Fruit fly (Drosophila melanogaster) whole organism, embryonic: ENCODE data around the gene SerRS.

Source experiments
- Aef1 ChIP-seq: fragments of 200-800 bp; sonication (Bioruptor generic); IDR thresholded peaks from 3 replicates; pipeline ENCODE4 v1.3.6; 2022; ENCODE audit warnings: missing biosample characterization, missing genetic modification characterization
- Bgb ChIP-seq: fragments of 200-800 bp; sonication (Bioruptor generic); IDR thresholded peaks from 2 replicates; pipeline ENCODE4 v1.3.6; 2022; ENCODE audit warnings: missing biosample characterization, missing genetic modification characterization; ENCODE audit not compliant: partially characterized antibody
- CG10462 ChIP-seq: fragments of 200-800 bp; sonication (Bioruptor generic); optimal IDR thresholded peaks from 2 replicates; lab custom pipeline; 2016; ENCODE audit warnings: missing biosample characterization, missing genetic modification characterization
- CG12659 ChIP-seq: fragments of 200-800 bp; sonication (Bioruptor generic); optimal IDR thresholded peaks from 3 replicates; lab custom pipeline; 2017; ENCODE audit warnings: mild to moderate bottlenecking, missing biosample characterization, missing genetic modification reagents, missing genetic modification characterization
- CG13287 ChIP-seq: fragments of 200-800 bp; sonication (Bioruptor generic); IDR thresholded peaks from 2 replicates; pipeline ENCODE4 v1.3.6; 2022; ENCODE audit warnings: missing biosample characterization, missing genetic modification characterization; ENCODE audit not compliant: partially characterized antibody
- CG17361 ChIP-seq: fragments of 200-800 bp; sonication (Bioruptor generic); IDR thresholded peaks from 3 replicates; pipeline ENCODE4 v1.3.6; 2022; ENCODE audit warnings: missing biosample characterization, missing genetic modification characterization
- CG17385 ChIP-seq: fragments of 200-800 bp; sonication (Bioruptor generic); optimal IDR thresholded peaks from 3 replicates; lab custom pipeline; 2018; ENCODE audit warnings: missing biosample characterization, mild to moderate bottlenecking, missing genetic modification characterization
- CG1832 ChIP-seq: fragments of 200-800 bp; sonication (Bioruptor generic); optimal IDR thresholded peaks from 2 replicates; lab custom pipeline; 2017; ENCODE audit warnings: missing biosample characterization, mild to moderate bottlenecking, missing genetic modification characterization, inconsistent platforms
- CG2116 ChIP-seq: fragments of 200-800 bp; sonication (Bioruptor generic); optimal IDR thresholded peaks from 3 replicates; lab custom pipeline; 2018; ENCODE audit warnings: missing biosample characterization, mild to moderate bottlenecking, missing genetic modification characterization
- CG32532 ChIP-seq: fragments of 200-800 bp; sonication (Bioruptor generic); IDR thresholded peaks from 2 replicates; pipeline ENCODE4 v1.3.6; 2022; ENCODE audit warnings: missing biosample characterization, missing genetic modification characterization
- CG3995 ChIP-seq: fragments of 200-800 bp; sonication (Bioruptor generic); optimal IDR thresholded peaks from 3 replicates; lab custom pipeline; 2016; ENCODE audit warnings: missing biosample characterization, missing genetic modification characterization
- CG4404 ChIP-seq: fragments of 200-800 bp; sonication (Bioruptor generic); IDR thresholded peaks from 2 replicates; pipeline ENCODE4 v1.3.6; 2022; ENCODE audit warnings: missing biosample characterization, missing genetic modification characterization
- CG6272 ChIP-seq: fragments of 200-800 bp; sonication (Bioruptor generic); IDR thresholded peaks from 2 replicates; pipeline ENCODE4 v1.3.6; 2022; ENCODE audit warnings: missing biosample characterization, missing genetic modification characterization
- CG7745 ChIP-seq: fragments of 200-800 bp; sonication (Bioruptor generic); optimal IDR thresholded peaks from 2 replicates; lab custom pipeline; 2018; ENCODE audit warnings: missing biosample characterization, mild to moderate bottlenecking, missing genetic modification characterization, moderate library complexity
- CHES-1-like ChIP-seq: fragments of 200-800 bp; sonication (Bioruptor generic); optimal IDR thresholded peaks from 2 replicates; lab custom pipeline; 2016; ENCODE audit warnings: missing biosample characterization, missing genetic modification characterization
- CkIIα-i1 ChIP-seq: fragments of 200-800 bp; sonication (Bioruptor generic); IDR thresholded peaks from 2 replicates; pipeline ENCODE4 v1.3.6; 2022; ENCODE audit warnings: missing biosample characterization, missing genetic modification characterization
- Dbx ChIP-seq: fragments of 200-800 bp; sonication (Bioruptor generic); IDR thresholded peaks from 3 replicates; pipeline ENCODE4 v1.3.6; 2022; ENCODE audit warnings: missing biosample characterization, missing genetic modification characterization
- Dip2 ChIP-seq: fragments of 200-800 bp; sonication (Bioruptor generic); IDR thresholded peaks from 2 replicates; pipeline ENCODE4 v1.3.6; 2022; ENCODE audit warnings: missing biosample characterization, missing genetic modification characterization
- Dip3 ChIP-seq: fragments of 200-800 bp; sonication (Bioruptor generic); optimal IDR thresholded peaks from 3 replicates; lab custom pipeline; 2016; ENCODE audit warnings: missing biosample characterization, missing genetic modification characterization
- Dref ChIP-seq: fragments of 200-800 bp; sonication (Bioruptor generic); IDR thresholded peaks from 2 replicates; pipeline ENCODE4 v1.3.6; 2022; ENCODE audit warnings: missing biosample characterization, missing genetic modification characterization
- ERR ChIP-seq: fragments of 200-800 bp; sonication (Bioruptor generic); optimal IDR thresholded peaks from 2 replicates; lab custom pipeline; 2016; ENCODE audit warnings: missing biosample characterization, missing genetic modification characterization
- Ets97D ChIP-seq: fragments of 200-800 bp; sonication (Bioruptor generic); optimal IDR thresholded peaks from 3 replicates; lab custom pipeline; 2016; ENCODE audit warnings: missing biosample characterization, missing genetic modification characterization
- Hey ChIP-seq: fragments of 200-800 bp; sonication (Bioruptor generic); optimal IDR thresholded peaks from 3 replicates; lab custom pipeline; 2018; ENCODE audit warnings: missing biosample characterization, mild to moderate bottlenecking, missing genetic modification characterization
- Hr39 ChIP-seq: fragments of >200 bp; optimal IDR thresholded peaks from 2 replicates; lab custom pipeline; 2017
- MESR4 ChIP-seq: fragments of 200-800 bp; sonication (Bioruptor generic); optimal IDR thresholded peaks from 2 replicates; lab custom pipeline; 2018; ENCODE audit warnings: missing biosample characterization, mild to moderate bottlenecking, missing genetic modification characterization, moderate library complexity
- Med ChIP-seq: fragments of 200-800 bp; sonication (Bioruptor generic); peaks from one replicate; lab custom pipeline; 2016; ENCODE audit warnings: missing biosample characterization, missing genetic modification characterization, mild to moderate bottlenecking, inconsistent platforms, moderate library complexity
- Myb ChIP-seq: fragments of 200-800 bp; sonication (Bioruptor generic); optimal IDR thresholded peaks from 2 replicates; lab custom pipeline; 2016; ENCODE audit warnings: missing biosample characterization, missing genetic modification characterization
- NC2β ChIP-seq: fragments of 200-800 bp; sonication (Bioruptor generic); optimal IDR thresholded peaks from 2 replicates; lab custom pipeline; 2016; ENCODE audit warnings: missing biosample characterization, missing genetic modification characterization
- Nf-YA ChIP-seq: fragments of 200-800 bp; sonication (Bioruptor generic); IDR thresholded peaks from 2 replicates; pipeline ENCODE4 v1.3.6; 2022; ENCODE audit warnings: missing biosample characterization, missing genetic modification characterization
- Sry-δ ChIP-seq: fragments of 200-800 bp; sonication (Bioruptor generic); optimal IDR thresholded peaks from 2 replicates; lab custom pipeline; 2016; ENCODE audit warnings: missing biosample characterization, missing genetic modification characterization
- YL-1 ChIP-seq: fragments of 200-800 bp; sonication (Bioruptor generic); optimal IDR thresholded peaks from 3 replicates; lab custom pipeline; 2017; ENCODE audit warnings: missing biosample characterization, mild to moderate bottlenecking, missing genetic modification characterization
- ab ChIP-seq: fragments of 200-800 bp; sonication (Bioruptor generic); optimal IDR thresholded peaks from 2 replicates; lab custom pipeline; 2016; ENCODE audit warnings: missing biosample characterization, missing genetic modification characterization
- bbx ChIP-seq: fragments of 200-800 bp; sonication (Bioruptor generic); IDR thresholded peaks from 2 replicates; pipeline ENCODE4 v1.3.6; 2022; ENCODE audit warnings: missing biosample characterization, missing genetic modification characterization; ENCODE audit not compliant: partially characterized antibody
- cg ChIP-seq: fragments of 200-800 bp; sonication (Bioruptor generic); optimal IDR thresholded peaks from 3 replicates; lab custom pipeline; 2019; ENCODE audit warnings: missing biosample characterization, mild to moderate bottlenecking, missing genetic modification characterization, moderate library complexity
- ci ChIP-seq: fragments of 200-800 bp; sonication (Bioruptor generic); IDR thresholded peaks from 3 replicates; pipeline ENCODE4 v1.3.6; 2022; ENCODE audit warnings: missing biosample characterization, missing genetic modification characterization
- gce ChIP-seq: fragments of 200-800 bp; sonication (Bioruptor generic); IDR thresholded peaks from 3 replicates; pipeline ENCODE4 v1.3.6; 2022; ENCODE audit warnings: missing biosample characterization, missing genetic modification characterization
- gcm ChIP-seq: fragments of 200-800 bp; sonication (Bioruptor generic); optimal IDR thresholded peaks from 2 replicates; lab custom pipeline; 2019; ENCODE audit warnings: missing biosample characterization, mild to moderate bottlenecking, missing genetic modification characterization, moderate library complexity
- gfzf ChIP-seq: fragments of 200-800 bp; sonication (Bioruptor generic); optimal IDR thresholded peaks from 2 replicates; lab custom pipeline; 2016; ENCODE audit warnings: missing biosample characterization, mild to moderate bottlenecking, missing genetic modification characterization, moderate library complexity
- gt ChIP-seq: fragments of 200-800 bp; sonication (Bioruptor generic); IDR thresholded peaks from 2 replicates; pipeline ENCODE4 v1.3.6; 2022; ENCODE audit warnings: missing biosample characterization, missing genetic modification characterization
- hb ChIP-seq: fragments of 200-800 bp; sonication (Bioruptor generic); IDR thresholded peaks from 3 replicates; pipeline ENCODE4 v1.3.6; 2022; ENCODE audit warnings: missing biosample characterization, missing genetic modification characterization; ENCODE audit not compliant: partially characterized antibody
- hbn ChIP-seq: fragments of 200-800 bp; sonication (Bioruptor generic); IDR thresholded peaks from 2 replicates; pipeline ENCODE4 v1.3.6; 2022; ENCODE audit warnings: missing biosample characterization, missing genetic modification characterization; ENCODE audit not compliant: partially characterized antibody
- kay ChIP-seq: fragments of 200-800 bp; sonication (Bioruptor generic); optimal IDR thresholded peaks from 2 replicates; lab custom pipeline; 2016; ENCODE audit warnings: missing biosample characterization, missing genetic modification characterization
- klu ChIP-seq: fragments of 200-800 bp; sonication (Bioruptor generic); IDR thresholded peaks from 2 replicates; pipeline ENCODE4 v1.3.6; 2022; ENCODE audit warnings: missing biosample characterization, missing genetic modification characterization
- lilli ChIP-seq: fragments of 200-800 bp; sonication (Bioruptor generic); optimal IDR thresholded peaks from 3 replicates; lab custom pipeline; 2016; ENCODE audit warnings: missing biosample characterization, missing genetic modification characterization
- lola ChIP-seq, 3 experiments: fragments of >200 bp in 2 of 3; fragments of 200-800 bp in 1 of 3; sonication (Bioruptor generic) in 1 of 3; optimal IDR thresholded peaks; 2 replicates each; lab custom pipeline; 2017 to 2019; ENCODE audit warnings: missing biosample characterization in 3 of 3, missing genetic modification characterization in 3 of 3, mild to moderate bottlenecking in 1 of 3, moderate library complexity in 1 of 3
- mld ChIP-seq: fragments of 200-800 bp; sonication (Bioruptor generic); IDR thresholded peaks from 3 replicates; pipeline ENCODE4 v1.3.6; 2022; ENCODE audit warnings: missing biosample characterization, missing genetic modification characterization; ENCODE audit not compliant: partially characterized antibody
- onecut ChIP-seq: fragments of 200-800 bp; sonication (Bioruptor generic); IDR thresholded peaks from 2 replicates; pipeline ENCODE4 v1.3.6; 2022; ENCODE audit warnings: missing biosample characterization, missing genetic modification characterization
- org-1 ChIP-seq: fragments of 200-800 bp; sonication (Bioruptor generic); optimal IDR thresholded peaks from 2 replicates; lab custom pipeline; 2017; ENCODE audit warnings: missing biosample characterization, missing genetic modification characterization
- pnt ChIP-seq: fragments of 200-800 bp; sonication (Bioruptor generic); optimal IDR thresholded peaks from 3 replicates; lab custom pipeline; 2016; ENCODE audit warnings: missing biosample characterization, missing genetic modification characterization
- sens ChIP-seq: fragments of 200-800 bp; sonication (Bioruptor generic); peaks from one replicate; lab custom pipeline; 2016; ENCODE audit warnings: missing biosample characterization, missing genetic modification characterization
- sug ChIP-seq: fragments of 200-800 bp; optimal IDR thresholded peaks from 2 replicates; lab custom pipeline; 2019; ENCODE audit warnings: missing biosample characterization, mild to moderate bottlenecking, missing genetic modification characterization, moderate library complexity

The SerRS gene

DNA sequence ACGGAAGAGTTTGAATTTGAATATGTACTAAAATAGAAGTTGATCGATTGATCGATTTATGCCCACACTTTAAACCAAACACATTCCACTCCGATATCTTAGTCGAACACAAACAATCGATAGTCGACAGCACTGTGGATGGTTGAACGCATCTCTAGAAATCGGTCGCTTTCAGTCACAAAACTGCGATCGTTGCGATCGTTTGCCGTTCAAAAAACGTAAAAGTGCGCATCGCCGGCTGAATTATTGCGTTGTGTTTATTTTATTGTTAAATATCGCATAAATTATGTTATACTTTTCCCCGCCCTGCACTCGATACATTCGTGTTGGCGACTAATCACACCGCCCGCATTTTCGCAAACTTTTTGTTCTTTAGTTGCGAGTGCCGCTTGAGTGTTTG, 38.1 kb downstream of the SerRS start, which contains the start of gene Ccdc85 (continued):
- TF ChIP-seq CG12659 (peak; percentile 51), cg (GFP tag; lab: Kevin White, UChicago) (no peak), CG17385 (GFP tag; lab: Kevin White, UChicago) (peak; percentile 43), CHES-1-like (GFP tag; lab: Kevin White, UChicago) (peak; percentile 17), kay (GFP tag; lab: Kevin White, UChicago) (no peak), ERR (peak; percentile 15), Dbx (GFP tag; lab: Robert Waterston, UW) (peak; percentile 18; the same call in 1 of the 3 replicates), klu (GFP tag; lab: Robert Waterston, UW) (no peak), Aef1 (GFP tag; lab: Robert Waterston, UW) (no peak), CG13287 (GFP tag; lab: Robert Waterston, UW) (peak; percentile 96), hbn (GFP tag; lab: Robert Waterston, UW) (peak; percentile 95), CG32532 (GFP tag; lab: Robert Waterston, UW) (peak; percentile 20; the same call in 1 of the 2 replicates), org-1 (GFP tag; lab: Kevin White, UChicago) (no peak), Dip3 (GFP tag; lab: Kevin White, UChicago) (no peak), MESR4 (GFP tag; lab: Kevin White, UChicago) (peak; percentile 36), ab (no peak), bbx (GFP tag; lab: Robert Waterston, UW) (peak; percentile 99), gt (GFP tag; lab: Robert Waterston, UW) (no peak), Hey (tag; lab: Kevin White, UChicago) (no peak), onecut (GFP tag; lab: Robert Waterston, UW) (peak; percentile 10; the same call in 1 of the 2 replicates), Dip2 (no peak), mld (peak; percentile 98), Ets97D (GFP tag; lab: Kevin White, UChicago) (peak; percentile 58), CG10462 (GFP tag; lab: Kevin White, UChicago) (no peak), sens (GFP tag; lab: Kevin White, UChicago) (peak; percentile 78), Myb (peak; percentile 97), Hr39 (no peak), lilli (GFP tag; lab: Kevin White, UChicago) (peak; percentile 22), gce (GFP tag; lab: Robert Waterston, UW) (no peak), CG1832 (GFP tag; lab: Kevin White, UChicago) (no peak), gcm (GFP tag; lab: Kevin White, UChicago) (peak; percentile 47), pnt (GFP tag; lab: Kevin White, UChicago) (no peak), CG3995 (peak; percentile 93), Med (GFP tag; lab: Kevin White, UChicago) (peak; percentile 93), gfzf (GFP tag; lab: Kevin White, UChicago) (peak; percentile 24), Nf-YA (GFP tag; lab: Robert Waterston, UW) (0 out of 2 replicates have a peak, but pooled peaks have one; percentile 7), Bgb (GFP tag; lab: Robert Waterston, UW) (peak; percentile 98), ci (GFP tag; lab: Robert Waterston, UW) (peak; percentile 76), CG2116 (peak; percentile 88), NC2β (GFP tag; lab: Kevin White, UChicago) (peak; percentile 26), Dref (peak; percentile 98), YL-1 (GFP tag; lab: Kevin White, UChicago) (peak; percentile 28), sug (tag; lab: Kevin White, UChicago) (peak; percentile 27), CG6272 (GFP tag; lab: Robert Waterston, UW) (no peak), CG17361 (no peak; the same call in 2 of the 3 replicates), CG4404 (GFP tag; lab: Robert Waterston, UW) (no peak), CG7745 (tag; lab: Kevin White, UChicago) (no peak), hb (GFP tag; lab: Robert Waterston, UW) (peak; percentile 98), Sry-δ (GFP tag; lab: Kevin White, UChicago) (peak; percentile 95), lola (GFP tag; optimal IDR thresholded peaks at IDR 0.05; lab: Kevin White, UChicago) (no peak), CkIIα-i1 (GFP tag; lab: Robert Waterston, UW) (no peak)
